Worm (Caenorhabditis elegans) whole organism, L4 larva: ENCODE results near the gene C04B4.1.
"Not testable (repeated sequence)": the region's sequence is repeated elsewhere in the genome, so short reads cannot be mapped to it uniquely, and the experiment has no call there.

ENCODE experiments used
- D1046.2 ChIP-seq: fragments of 200-800 bp; sonication (Bioruptor generic); IDR thresholded peaks from 2 replicates; pipeline ENCODE4 v1.3.6; 2022; ENCODE audit warnings: missing genetic modification characterization, missing compliant biosample characterization
- F10B5.3 ChIP-seq: sonication (generic microtip); optimal IDR thresholded peaks from 2 replicates; lab custom pipeline; 2016; ENCODE audit warnings: mild to moderate bottlenecking, missing genetic modification characterization, missing compliant biosample characterization
- F37D6.2 ChIP-seq: sonication (generic microtip); optimal IDR thresholded peaks from 2 replicates; lab custom pipeline; 2016; ENCODE audit warnings: mild to moderate bottlenecking, missing genetic modification characterization, missing compliant biosample characterization
- R02D3.7 ChIP-seq: fragments of 150-350 bp; sonication (generic microtip); optimal IDR thresholded peaks from 3 replicates; lab custom pipeline; 2014; ENCODE audit warnings: missing biosample characterization, missing genetic modification characterization
- Y105C5A.15 ChIP-seq: fragments of 200-800 bp; sonication (Bioruptor generic); IDR thresholded peaks from 2 replicates; pipeline ENCODE4 v1.3.6; 2022; ENCODE audit warnings: missing genetic modification characterization, missing compliant biosample characterization
- ZK337.2 ChIP-seq: fragments of 200-800 bp; sonication (Bioruptor generic); IDR thresholded peaks from 2 replicates; pipeline ENCODE4 v1.3.6; 2022; ENCODE audit warnings: missing genetic modification reagents, missing genetic modification characterization, missing compliant biosample characterization
- aha-1 ChIP-seq: fragments of 150-350 bp; peaks from one replicate; lab custom pipeline; 2014; ENCODE audit warnings: missing biosample characterization, missing genetic modification characterization
- arid-1 ChIP-seq: fragments of 200-800 bp; sonication (Bioruptor generic); conservative IDR thresholded peaks from 2 replicates; pipeline ENCODE4 v1.3.6; 2022; ENCODE audit warnings: missing genetic modification reagents, missing genetic modification characterization, missing compliant biosample characterization
- ceh-44 ChIP-seq: fragments of 200-800 bp; sonication (Bioruptor generic); IDR thresholded peaks from 2 replicates; pipeline ENCODE4 v1.3.6; 2022; ENCODE audit warnings: missing genetic modification reagents, missing genetic modification characterization, missing compliant biosample characterization
- ceh-62 ChIP-seq: sonication (generic microtip); optimal IDR thresholded peaks from 2 replicates; lab custom pipeline; 2017; ENCODE audit warnings: missing biosample characterization, missing genetic modification characterization
- dmd-8 ChIP-seq: fragments of 200-800 bp; sonication (Bioruptor generic); IDR thresholded peaks from 2 replicates; pipeline ENCODE4 v1.3.6; 2022; ENCODE audit warnings: missing genetic modification characterization, missing compliant biosample characterization
- dmd-9 ChIP-seq: fragments of 200-800 bp; sonication (Bioruptor generic); IDR thresholded peaks from 2 replicates; pipeline ENCODE4 v1.3.6; 2022; ENCODE audit warnings: missing genetic modification reagents, missing genetic modification characterization, missing compliant biosample characterization
- egl-43 ChIP-seq: fragments of 200-800 bp; sonication (Bioruptor generic); IDR thresholded peaks from 2 replicates; pipeline ENCODE4 v1.3.6; 2022; ENCODE audit warnings: missing genetic modification reagents, missing genetic modification characterization, missing compliant biosample characterization
- hmg-1.1 ChIP-seq: fragments of 200-800 bp; sonication (Bioruptor generic); IDR thresholded peaks from 2 replicates; pipeline ENCODE4 v1.3.6; 2022; ENCODE audit warnings: missing genetic modification reagents, missing genetic modification characterization, missing compliant biosample characterization
- lin-1 ChIP-seq: fragments of 200-800 bp; sonication (Bioruptor generic); IDR thresholded peaks from 2 replicates; pipeline ENCODE4 v1.3.6; 2022; ENCODE audit warnings: missing genetic modification reagents, missing genetic modification characterization, missing compliant biosample characterization
- lin-13 ChIP-seq: fragments of 150-350 bp; optimal IDR thresholded peaks from 2 replicates; lab custom pipeline; 2014; ENCODE audit warnings: missing biosample characterization, missing genetic modification reagents, missing genetic modification characterization
- lin-29 ChIP-seq: fragments of 200-800 bp; sonication (Bioruptor generic); IDR thresholded peaks from 2 replicates; pipeline ENCODE4 v1.3.6; 2022; ENCODE audit warnings: missing genetic modification reagents, missing genetic modification characterization, missing compliant biosample characterization
- lir-3 ChIP-seq: sonication (generic microtip); optimal IDR thresholded peaks from 2 replicates; lab custom pipeline; 2016; ENCODE audit warnings: mild to moderate bottlenecking, missing genetic modification characterization, missing compliant biosample characterization
- madf-5 ChIP-seq, 2 experiments: fragments of 200-800 bp; sonication (Bioruptor generic); IDR thresholded peaks; 2 replicates each; pipeline ENCODE4 v1.3.6; 2022; ENCODE audit warnings: missing compliant biosample characterization in 2 of 2, missing genetic modification characterization in 2 of 2
- madf-9 ChIP-seq: fragments of 200-800 bp; sonication (Bioruptor generic); conservative IDR thresholded peaks from 2 replicates; pipeline ENCODE4 v1.3.6; 2022; ENCODE audit warnings: missing genetic modification reagents, missing genetic modification characterization, missing compliant biosample characterization
- mdl-1 ChIP-seq, 2 experiments: fragments of 150-350 bp in 1 of 2; sonication (generic microtip) in 1 of 2; optimal IDR thresholded peaks; 2 replicates each; lab custom pipeline; 2014 to 2017; ENCODE audit warnings: missing biosample characterization in 2 of 2, missing genetic modification characterization in 2 of 2
- mxl-2 ChIP-seq: fragments of 200-800 bp; sonication (Bioruptor generic); conservative IDR thresholded peaks from 2 replicates; pipeline ENCODE4 v1.3.6; 2022; ENCODE audit warnings: missing genetic modification reagents, missing genetic modification characterization, missing compliant biosample characterization
- nhr-237 ChIP-seq: sonication (generic microtip); optimal IDR thresholded peaks from 2 replicates; lab custom pipeline; 2017; ENCODE audit warnings: missing biosample characterization, missing genetic modification characterization
- nhr-48 ChIP-seq: sonication (generic microtip); optimal IDR thresholded peaks from 2 replicates; lab custom pipeline; 2016; ENCODE audit warnings: mild to moderate bottlenecking, missing genetic modification characterization, missing compliant biosample characterization
- nhr-76 ChIP-seq: fragments of 150-350 bp; optimal IDR thresholded peaks from 2 replicates; lab custom pipeline; 2014; ENCODE audit warnings: missing biosample characterization, missing genetic modification characterization
- nhr-77 ChIP-seq: fragments of 150-350 bp; optimal IDR thresholded peaks from 2 replicates; lab custom pipeline; 2014; ENCODE audit warnings: missing biosample characterization, missing genetic modification characterization
- pqm-1 ChIP-seq: sonication (generic microtip); optimal IDR thresholded peaks from 2 replicates; lab custom pipeline; 2017; ENCODE audit warnings: missing biosample characterization, missing genetic modification characterization
- saeg-2 ChIP-seq: fragments of 200-800 bp; sonication (Bioruptor generic); IDR thresholded peaks from 2 replicates; pipeline ENCODE4 v1.3.6; 2022; ENCODE audit warnings: missing genetic modification reagents, missing genetic modification characterization, missing compliant biosample characterization
- sdz-12 ChIP-seq: fragments of 200-800 bp; sonication (Bioruptor generic); optimal IDR thresholded peaks from 2 replicates; lab custom pipeline; 2018; ENCODE audit warnings: mild to moderate bottlenecking, missing genetic modification characterization, missing compliant biosample characterization
- snpc-1.2 ChIP-seq: fragments of 200-800 bp; sonication (Bioruptor generic); IDR thresholded peaks from 2 replicates; pipeline ENCODE4 v1.3.6; 2022; ENCODE audit warnings: missing genetic modification reagents, missing genetic modification characterization, missing compliant biosample characterization
- snpc-4 ChIP-seq: fragments of 150-350 bp; optimal IDR thresholded peaks from 2 replicates; lab custom pipeline; 2014; ENCODE audit warnings: missing biosample characterization, missing genetic modification characterization
- spr-1 ChIP-seq: sonication (generic microtip); optimal IDR thresholded peaks from 2 replicates; lab custom pipeline; 2016; ENCODE audit warnings: mild to moderate bottlenecking, missing genetic modification characterization, missing compliant biosample characterization
- tag-97 ChIP-seq: fragments of 200-800 bp; sonication (Bioruptor generic); IDR thresholded peaks from 2 replicates; pipeline ENCODE4 v1.3.6; 2022; ENCODE audit warnings: missing genetic modification characterization, missing compliant biosample characterization
- tra-1 ChIP-seq: fragments of 200-800 bp; sonication (Bioruptor generic); IDR thresholded peaks from 2 replicates; pipeline ENCODE4 v1.3.6; 2022; ENCODE audit warnings: missing genetic modification reagents, missing genetic modification characterization, missing compliant biosample characterization
- unc-62 ChIP-seq, 3 experiments: fragments of 150-350 bp in 1 of 3; sonication (generic microtip); optimal IDR thresholded peaks in 2 of 3; peaks in 1 of 3; 1 replicate in 1 of 3; 2 replicates in 2 of 3; lab custom pipeline; 2014 to 2017; ENCODE audit warnings: missing biosample characterization in 3 of 3, missing genetic modification characterization in 3 of 3, missing genetic modification reagents in 3 of 3, missing genotype in 1 of 3
- zip-2 ChIP-seq: fragments of 150-350 bp; optimal IDR thresholded peaks from 2 replicates; lab custom pipeline; 2014; ENCODE audit warnings: missing biosample characterization, missing genetic modification characterization

C04B4.1 gene

ce11 chrX:12304231-12304630 lies 23.7 kb downstream of the C04B4.1 start:
- no peak for TF ChIP-seq saeg-2 (GFP tag; lab: Robert Waterston, UW)
- TF ChIP-seq D1046.2: 0 out of 2 replicates have a peak, but pooled peaks have one; percentile 31
- TF ChIP-seq Y105C5A.15 (GFP tag; lab: Robert Waterston, UW): no peak
- TF ChIP-seq arid-1 (GFP tag; lab: Robert Waterston, UW): 0 out of 2 replicates have a peak, but pooled peaks have one; percentile 13
- no peak for TF ChIP-seq ceh-62 (tag; lab: Kevin White, UChicago)
- TF ChIP-seq aha-1 (tag; lab: Kevin White, UChicago): no peak
- no peak for TF ChIP-seq zip-2 (tag; lab: Kevin White, UChicago)
- no peak for TF ChIP-seq lin-13 (GFP tag; lab: Kevin White, UChicago)
- no peak for TF ChIP-seq mdl-1 (tag; optimal IDR thresholded peaks at IDR 0.05; lab: Kevin White, UChicago)
- TF ChIP-seq ceh-44 (GFP tag; lab: Robert Waterston, UW): peak; percentile 47; the same call in 1 of the 2 replicates

ce11 chrX:12306565-12306964 lies 26.0 kb downstream of the C04B4.1 start, which contains the start of gene phf-32:
phf-32 (plus strand) TSS chrX:12306865.
- TF ChIP-seq egl-43 (GFP tag; lab: Robert Waterston, UW) (no peak), Y105C5A.15 (GFP tag; lab: Robert Waterston, UW) (no peak), ceh-62 (tag; lab: Kevin White, UChicago) (no peak), hmg-1.1 (no peak), R02D3.7 (no peak), spr-1 (no peak), sdz-12 (GFP tag; lab: Kevin White, UChicago) (no peak), ZK337.2 (GFP tag; lab: Robert Waterston, UW) (no peak), tag-97 (no peak), lin-1 (GFP tag; lab: Robert Waterston, UW) (no peak), pqm-1 (no peak), madf-5 (GFP tag; IDR thresholded peaks at IDR 0.05; lab: Robert Waterston, UW) (no peak)

- TF ChIP-seq unc-62 (GFP tag; optimal IDR thresholded peaks at IDR 0.05 in 1 of 2; lab: Kevin White, UChicago) (peak in 1 of 2 experiments; percentile 54), snpc-1.2 (GFP tag; lab: Robert Waterston, UW) (peak; percentile 82)
- not testable (repeated sequence) for TF ChIP-seq unc-62 (tag; optimal IDR thresholded peaks at IDR 0.05; lab: Kevin White, UChicago)
Observed at ce11 chrX:12308045-12308499, 27.5 kb downstream of the C04B4.1 start, which contains the start of gene F17A2.16. F17A2.16 (plus strand) TSS chrX:12308449.

ce11 chrX:12313779-12314178 lies 33.2 kb downstream of the C04B4.1 start:
- TF ChIP-seq lin-29 (GFP tag; lab: Robert Waterston, UW): no peak
- no peak for TF ChIP-seq F37D6.2 (tag; lab: Kevin White, UChicago)
- no peak for TF ChIP-seq nhr-237 (tag; lab: Kevin White, UChicago)
- TF ChIP-seq dmd-8: no peak
- no peak for TF ChIP-seq snpc-4
- no peak for TF ChIP-seq lir-3 (tag; lab: Kevin White, UChicago)
- TF ChIP-seq madf-9 (GFP tag; lab: Robert Waterston, UW): 0 out of 2 replicates have a peak, but pooled peaks have one; percentile 5
- no peak for TF ChIP-seq dmd-9 (GFP tag; lab: Robert Waterston, UW)
- TF ChIP-seq mxl-2: peak; percentile 59; the same call in 1 of the 2 replicates
- TF ChIP-seq nhr-77 (tag; lab: Kevin White, UChicago): no peak

- TF ChIP-seq nhr-48: no peak
- peak; percentile 81; the same call in 1 of the 2 replicates for TF ChIP-seq tra-1 (GFP tag; lab: Robert Waterston, UW)
- TF ChIP-seq unc-62 (GFP tag; optimal IDR thresholded peaks at IDR 0.05 in 1 of 2; lab: Kevin White, UChicago): peak in 1 of 2 experiments; percentile 79
- no peak for TF ChIP-seq unc-62 (tag; optimal IDR thresholded peaks at IDR 0.05; lab: Kevin White, UChicago)
- no peak for TF ChIP-seq nhr-76 (tag; lab: Kevin White, UChicago)
- TF ChIP-seq F10B5.3 (tag; lab: Kevin White, UChicago): no peak
Observed at ce11 chrX:12314395-12314794, 33.8 kb downstream of the C04B4.1 start.
